Worm (Caenorhabditis elegans): ENCODE measurements around the gene Y51A2D.1.
A peak's percentile ranks its signal among the peaks of the same experiment; 100 is the strongest.

Gene Y51A2D.1

DNA sequence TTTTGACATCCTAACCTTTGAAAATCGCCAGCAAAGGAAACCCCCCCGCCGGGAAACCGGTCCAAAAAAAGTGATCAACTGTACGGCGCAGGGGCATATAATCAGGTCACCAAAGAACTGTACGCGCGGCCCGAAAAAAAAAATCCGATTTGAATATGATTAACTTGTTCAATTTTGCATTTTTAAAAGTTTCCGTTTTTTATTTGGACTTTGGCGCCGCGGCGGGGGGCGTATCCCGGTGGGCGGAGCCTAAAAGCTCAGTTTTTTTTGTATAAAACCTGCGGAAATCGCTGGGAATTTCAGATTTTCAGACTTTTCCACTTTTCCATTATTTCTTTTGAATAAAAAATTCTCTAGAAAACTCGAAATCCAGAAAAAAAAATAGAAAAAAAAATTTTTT lies 15.8 kb downstream of the Y51A2D.1 start, which contains the start of gene hmit-1.2:
TSS of gene hmit-1.2 (plus strand) at position 301 of the 400 bp plus-strand sequence.
- no peak for TF ChIP-seq egrh-3 (GFP tag; IDR thresholded peaks at IDR 0.05)
- no peak for TF ChIP-seq F55B11.4 (tag; optimal IDR thresholded peaks at IDR 0.05; ENCODE audit: borderline replicate concordance, insufficient read depth)

- TF ChIP-seq attf-3 (GFP tag; conservative IDR thresholded peaks at IDR 0.05): no peak
- TF ChIP-seq ztf-3 (GFP tag; optimal IDR thresholded peaks at IDR 0.05): no peak
- no peak for TF ChIP-seq bed-2 (GFP tag; IDR thresholded peaks at IDR 0.05)
- TF ChIP-seq aptf-3 (GFP tag; IDR thresholded peaks at IDR 0.05): no peak
- peak; percentile 66 for TF ChIP-seq D2030.7 (GFP tag; IDR thresholded peaks at IDR 0.05)
- TF ChIP-seq madf-6 (GFP tag; IDR thresholded peaks at IDR 0.05): peak; percentile 76
- no peak for TF ChIP-seq hrde-1 (tag; optimal IDR thresholded peaks at IDR 0.05; ENCODE audit: borderline replicate concordance)
- TF ChIP-seq ztf-18 (tag; optimal IDR thresholded peaks at IDR 0.05): peak; percentile 8
- TF ChIP-seq B0035.1 (tag; optimal IDR thresholded peaks at IDR 0.05): no peak
- peak; percentile 50 for TF ChIP-seq madf-8 (GFP tag; conservative IDR thresholded peaks at IDR 0.05)
- TF ChIP-seq snpc-1.1 (tag; optimal IDR thresholded peaks at IDR 0.05; ENCODE audit: insufficient read depth): peak; percentile 28
- no peak for TF ChIP-seq F37B4.10 (GFP tag; IDR thresholded peaks at IDR 0.05)
- no peak for TF ChIP-seq C17E4.6 (GFP tag; IDR thresholded peaks at IDR 0.05)
- no peak for TF ChIP-seq sdz-38 (tag; optimal IDR thresholded peaks at IDR 0.05)
- no peak for TF ChIP-seq C06A6.2 (GFP tag; conservative IDR thresholded peaks at IDR 0.05)
- TF ChIP-seq ztf-6 (GFP tag; IDR thresholded peaks at IDR 0.05): no peak
- no peak for TF ChIP-seq F39B2.1 (GFP tag; IDR thresholded peaks at IDR 0.05)
- peak; percentile 24 for TF ChIP-seq lin-54 (GFP tag; optimal IDR thresholded peaks at IDR 0.05)
- TF ChIP-seq B0336.3 (GFP tag; IDR thresholded peaks at IDR 0.05): no peak
- no peak for TF ChIP-seq Y67H2A.10 (GFP tag; conservative IDR thresholded peaks at IDR 0.05)
- no peak for TF ChIP-seq hlh-26 (GFP tag; conservative IDR thresholded peaks at IDR 0.05)
- TF ChIP-seq let-607 (tag; optimal IDR thresholded peaks at IDR 0.05): no peak
- TF ChIP-seq him-1 (tag; optimal IDR thresholded peaks at IDR 0.05): peak; percentile 31
- no peak for TF ChIP-seq egrh-3 (GFP tag; IDR thresholded peaks at IDR 0.05)
- no peak for TF ChIP-seq ceh-58 (GFP tag; IDR thresholded peaks at IDR 0.05)
- TF ChIP-seq rec-8 (tag; optimal IDR thresholded peaks at IDR 0.05): no peak
- TF ChIP-seq Y53F4B.3 (GFP tag; IDR thresholded peaks at IDR 0.05): no peak
- TF ChIP-seq cebp-1 (GFP tag; IDR thresholded peaks at IDR 0.05): no peak
- peak; percentile 73 for TF ChIP-seq cebp-1 (tag; optimal IDR thresholded peaks at IDR 0.05)
- no peak for TF ChIP-seq F55B11.4 (tag; optimal IDR thresholded peaks at IDR 0.05; ENCODE audit: borderline replicate concordance, insufficient read depth)
- TF ChIP-seq Y53G8AR.9 (GFP tag; conservative IDR thresholded peaks at IDR 0.05): no peak
- TF ChIP-seq F52B5.7 (tag; optimal IDR thresholded peaks at IDR 0.05): no peak
- TF ChIP-seq unc-62 (GFP tag; optimal IDR thresholded peaks at IDR 0.05): no peak
- no peak for TF ChIP-seq egl-44 (GFP tag; IDR thresholded peaks at IDR 0.05)
- no peak for TF ChIP-seq ceh-40 (GFP tag; IDR thresholded peaks at IDR 0.05)
- no peak for TF ChIP-seq fkh-3 (tag; optimal IDR thresholded peaks at IDR 0.05)
- TF ChIP-seq ama-1 (optimal IDR thresholded peaks at IDR 0.05): no peak
- no peak for TF ChIP-seq ama-1 (GFP tag; optimal IDR thresholded peaks at IDR 0.05)
- peak; percentile 36 for TF ChIP-seq snpc-3.4 (tag; optimal IDR thresholded peaks at IDR 0.05)
- no peak for TF ChIP-seq F22D6.2 (tag; optimal IDR thresholded peaks at IDR 0.05)
- no peak for TF ChIP-seq nhr-179 (tag; optimal IDR thresholded peaks at IDR 0.05)
- TF ChIP-seq nfya-2 (GFP tag; IDR thresholded peaks at IDR 0.05): no peak
- TF ChIP-seq athp-1 (tag; optimal IDR thresholded peaks at IDR 0.05): no peak
- TF ChIP-seq ceh-100 (GFP tag; IDR thresholded peaks at IDR 0.05): no peak
- 0 out of 2 replicates have a peak, but pooled peaks have one; percentile 8 for TF ChIP-seq F33H1.4 (GFP tag; IDR thresholded peaks at IDR 0.05)
- TF ChIP-seq tbx-9 (tag; optimal IDR thresholded peaks at IDR 0.05; ENCODE audit: borderline replicate concordance): no peak
- peak; percentile 56 for TF ChIP-seq lsl-1 (GFP tag; optimal IDR thresholded peaks at IDR 0.05)
Measured at ce11 chrV:18533606-18534005, 24.9 kb downstream of the Y51A2D.1 start, which contains the start of gene ints-5. ints-5 (plus strand) TSS chrV:18533953.
